Fruit fly (Drosophila melanogaster): ENCODE data around the gene CG33170.

CG33170 gene

dm6 chr3L:22824668-22825192 lies 39.7 kb upstream of the CG33170 start (continued):
- TF ChIP-seq CG2202 (tag; optimal IDR thresholded peaks at IDR 0.05): no peak
- peak; percentile 25 for TF ChIP-seq ewg (GFP tag; optimal IDR thresholded peaks at IDR 0.05)
- TF ChIP-seq CG13894 (tag; optimal IDR thresholded peaks at IDR 0.05): peak; percentile 14
- TF ChIP-seq ac (GFP tag; optimal IDR thresholded peaks at IDR 0.05): no peak
- peak; percentile 48 for TF ChIP-seq corto (GFP tag; optimal IDR thresholded peaks at IDR 0.05)
- peak; percentile 62 for TF ChIP-seq Hand (GFP tag; optimal IDR thresholded peaks at IDR 0.05)
- TF ChIP-seq CG13775 (GFP tag; optimal IDR thresholded peaks at IDR 0.05): no peak
- no peak for TF ChIP-seq Ets65A (GFP tag)
- no peak for TF ChIP-seq CG15073 (GFP tag; optimal IDR thresholded peaks at IDR 0.05)
- no peak for TF ChIP-seq dimm (GFP tag; IDR thresholded peaks at IDR 0.05)
- no peak for TF ChIP-seq CG6683 (GFP tag; optimal IDR thresholded peaks at IDR 0.05)
- TF ChIP-seq Meics (GFP tag; optimal IDR thresholded peaks at IDR 0.05): no peak
- TF ChIP-seq CG9932 (GFP tag; IDR thresholded peaks at IDR 0.05): 0 out of 2 replicates have a peak, but pooled peaks have one; percentile 14
- TF ChIP-seq maf-S (GFP tag; optimal IDR thresholded peaks at IDR 0.05): no peak
- no peak for TF ChIP-seq wor (GFP tag; IDR thresholded peaks at IDR 0.05)
- TF ChIP-seq CG12769 (tag; optimal IDR thresholded peaks at IDR 0.05): peak; percentile 42
- no peak for TF ChIP-seq bab2 (GFP tag; optimal IDR thresholded peaks at IDR 0.05)
- peak; percentile 20 for TF ChIP-seq her (GFP tag; optimal IDR thresholded peaks at IDR 0.05)
- no peak for TF ChIP-seq CG1602 (GFP tag; optimal IDR thresholded peaks at IDR 0.05)
- TF ChIP-seq cg (GFP tag; optimal IDR thresholded peaks at IDR 0.05): peak; percentile 79
- no peak for TF ChIP-seq CG6689 (GFP tag; IDR thresholded peaks at IDR 0.05)
- no peak for TF ChIP-seq CG42726 (GFP tag; IDR thresholded peaks at IDR 0.05; ENCODE audit: partially characterized antibody)
- no peak for TF ChIP-seq aop (GFP tag; IDR thresholded peaks at IDR 0.05)
- no peak for TF ChIP-seq CG8765 (GFP tag; IDR thresholded peaks at IDR 0.05)
- TF ChIP-seq NK7.1 (GFP tag; optimal IDR thresholded peaks at IDR 0.05): no peak
- TF ChIP-seq unc-4 (GFP tag; IDR thresholded peaks at IDR 0.05; ENCODE audit: partially characterized antibody): no peak
- TF ChIP-seq zen (tag; optimal IDR thresholded peaks at IDR 0.05): no peak
- TF ChIP-seq Ssrp (tag; optimal IDR thresholded peaks at IDR 0.05): no peak
- no peak for TF ChIP-seq CG12299 (tag; optimal IDR thresholded peaks at IDR 0.05)
- TF ChIP-seq CG11093 (GFP tag; IDR thresholded peaks at IDR 0.05): no peak
- TF ChIP-seq nau (GFP tag; optimal IDR thresholded peaks at IDR 0.05): peak; percentile 32
- no peak for TF ChIP-seq HLH3B (GFP tag; IDR thresholded peaks at IDR 0.05)
- no peak for TF ChIP-seq Dad (GFP tag; optimal IDR thresholded peaks at IDR 0.05)
- TF ChIP-seq Nf-YA (GFP tag; IDR thresholded peaks at IDR 0.05): no peak
- peak; percentile 61; the same call in 1 of the 2 replicates for TF ChIP-seq CG32532 (GFP tag; IDR thresholded peaks at IDR 0.05)
- no peak for TF ChIP-seq vnd (GFP tag; IDR thresholded peaks at IDR 0.05; ENCODE audit: partially characterized antibody)
- TF ChIP-seq CG6813 (GFP tag; optimal IDR thresholded peaks at IDR 0.05): no peak
- TF ChIP-seq cato (GFP tag; optimal IDR thresholded peaks at IDR 0.05; ENCODE audit: borderline replicate concordance): no peak
- TF ChIP-seq odd (GFP tag; optimal IDR thresholded peaks at IDR 0.05): no peak
- TF ChIP-seq CG17361 (GFP tag; IDR thresholded peaks at IDR 0.05): no peak
- peak; percentile 12 for TF ChIP-seq caup (GFP tag; optimal IDR thresholded peaks at IDR 0.05; ENCODE audit: severe bottlenecking)
- no peak for TF ChIP-seq CG3407 (GFP tag; optimal IDR thresholded peaks at IDR 0.05)
- no peak for TF ChIP-seq CG7357 (GFP tag; IDR thresholded peaks at IDR 0.05)
- TF ChIP-seq Mes4 (GFP tag; optimal IDR thresholded peaks at IDR 0.05): no peak
- peak; percentile 11; the same call in 1 of the 2 replicates for TF ChIP-seq vvl (GFP tag; IDR thresholded peaks at IDR 0.05)
- no peak for TF ChIP-seq MTF-1 (GFP tag; optimal IDR thresholded peaks at IDR 0.05; ENCODE audit: borderline replicate concordance)
- no peak for TF ChIP-seq CG5953 (GFP tag; IDR thresholded peaks at IDR 0.05)
- TF ChIP-seq CG14965 (GFP tag; optimal IDR thresholded peaks at IDR 0.05; ENCODE audit: borderline replicate concordance): no peak
- TF ChIP-seq row (GFP tag; IDR thresholded peaks at IDR 0.05): peak; percentile 29; the same call in 1 of the 3 replicates
- no peak for TF ChIP-seq grn (GFP tag; optimal IDR thresholded peaks at IDR 0.05)

Measured in whole organism, embryonic.